Fruit fly (Drosophila melanogaster): ENCODE results near the gene Tango10.

The Tango10 gene

dm6 chrX:11713808-11714528, 6.1 kb upstream of the Tango10 start (continued):
- no peak for TF ChIP-seq CG18619 (GFP tag; optimal IDR thresholded peaks at IDR 0.05)
- TF ChIP-seq Mrtf (GFP tag; IDR thresholded peaks at IDR 0.05): no peak
- TF ChIP-seq Sry-β (GFP tag; optimal IDR thresholded peaks at IDR 0.05): no peak
- no peak for TF ChIP-seq Myb (GFP tag; optimal IDR thresholded peaks at IDR 0.05)
- no peak for TF ChIP-seq ara (GFP tag; IDR thresholded peaks at IDR 0.05)
- TF ChIP-seq Sox102F (GFP tag; optimal IDR thresholded peaks at IDR 0.05): no peak
- no peak for TF ChIP-seq CG17186 (GFP tag; optimal IDR thresholded peaks at IDR 0.05)
- TF ChIP-seq CG5245 (GFP tag; optimal IDR thresholded peaks at IDR 0.05): no peak
- TF ChIP-seq CG31441 (GFP tag; IDR thresholded peaks at IDR 0.05): no peak
- no peak for TF ChIP-seq fu2 (GFP tag; optimal IDR thresholded peaks at IDR 0.05)
- no peak for TF ChIP-seq onecut (GFP tag; IDR thresholded peaks at IDR 0.05)
- TF ChIP-seq eve (GFP tag; optimal IDR thresholded peaks at IDR 0.05): no peak
- no peak for TF ChIP-seq CG16779 (GFP tag; IDR thresholded peaks at IDR 0.05)
- TF ChIP-seq CG17912 (GFP tag; optimal IDR thresholded peaks at IDR 0.05): no peak
- TF ChIP-seq Xrp1 (GFP tag; IDR thresholded peaks at IDR 0.05): no peak
- no peak for TF ChIP-seq inv (GFP tag; IDR thresholded peaks at IDR 0.05; ENCODE audit: partially characterized antibody)
- no peak for TF ChIP-seq br (optimal IDR thresholded peaks at IDR 0.05)
- no peak for TF ChIP-seq CG11093 (GFP tag; IDR thresholded peaks at IDR 0.05)
- TF ChIP-seq CG7556 (GFP tag; optimal IDR thresholded peaks at IDR 0.05): no peak
- no peak for TF ChIP-seq ac (GFP tag; optimal IDR thresholded peaks at IDR 0.05)
- TF ChIP-seq CG8924 (tag; optimal IDR thresholded peaks at IDR 0.05): no peak
- no peak for TF ChIP-seq twi (tag; optimal IDR thresholded peaks at IDR 0.05)
- no peak for TF ChIP-seq ems (GFP tag; optimal IDR thresholded peaks at IDR 0.05)
- TF ChIP-seq CG3726 (GFP tag; IDR thresholded peaks at IDR 0.05): no peak
- TF ChIP-seq tup (GFP tag; optimal IDR thresholded peaks at IDR 0.05): no peak
- TF ChIP-seq CG11398 (GFP tag; optimal IDR thresholded peaks at IDR 0.05): no peak
- no peak for TF ChIP-seq CG7271 (tag; optimal IDR thresholded peaks at IDR 0.05)
- no peak for TF ChIP-seq zen (tag; optimal IDR thresholded peaks at IDR 0.05)
- no peak for TF ChIP-seq sob (GFP tag; IDR thresholded peaks at IDR 0.05)
- TF ChIP-seq gt (GFP tag; IDR thresholded peaks at IDR 0.05): no peak
- 0 out of 3 replicates have a peak, but pooled peaks have one; percentile 7 for TF ChIP-seq row (GFP tag; IDR thresholded peaks at IDR 0.05)
- no peak for TF ChIP-seq NFAT (GFP tag; IDR thresholded peaks at IDR 0.05)
- peak; percentile 79; the same call in 3 of the 4 replicates for TF ChIP-seq chinmo (GFP tag; IDR thresholded peaks at IDR 0.05; ENCODE audit: partially characterized antibody)
- peak; percentile 30 for TF ChIP-seq CG12769 (tag; optimal IDR thresholded peaks at IDR 0.05)
- TF ChIP-seq trem (tag; optimal IDR thresholded peaks at IDR 0.05): no peak
- TF ChIP-seq fd96Cb (tag; optimal IDR thresholded peaks at IDR 0.05): no peak
- no peak for TF ChIP-seq Dip2 (GFP tag; IDR thresholded peaks at IDR 0.05)
- TF ChIP-seq CG5180 (GFP tag; optimal IDR thresholded peaks at IDR 0.05): no peak
- no peak for TF ChIP-seq CG11504 (tag; optimal IDR thresholded peaks at IDR 0.05)
- no peak for TF ChIP-seq E2f1 (GFP tag; IDR thresholded peaks at IDR 0.05)
- TF ChIP-seq MESR4 (GFP tag; optimal IDR thresholded peaks at IDR 0.05): no peak
- no peak for TF ChIP-seq Spps (tag; optimal IDR thresholded peaks at IDR 0.05)
- TF ChIP-seq nerfin-2 (GFP tag; IDR thresholded peaks at IDR 0.05; ENCODE audit: partially characterized antibody): no peak
- TF ChIP-seq CG34376 (GFP tag; optimal IDR thresholded peaks at IDR 0.05): peak; percentile 35
- no peak for TF ChIP-seq CG32767 (GFP tag; IDR thresholded peaks at IDR 0.05)
- no peak for TF ChIP-seq kah (GFP tag; optimal IDR thresholded peaks at IDR 0.05)
- no peak for TF ChIP-seq CG30020 (tag; optimal IDR thresholded peaks at IDR 0.05)
- TF ChIP-seq Elba2 (GFP tag; optimal IDR thresholded peaks at IDR 0.05): no peak
- no peak for TF ChIP-seq Opbp (GFP tag; IDR thresholded peaks at IDR 0.05; ENCODE audit: partially characterized antibody)
- TF ChIP-seq CG16863 (GFP tag; optimal IDR thresholded peaks at IDR 0.05): no peak
- TF ChIP-seq Ada2b (GFP tag; IDR thresholded peaks at IDR 0.05): no peak
